Worm (Caenorhabditis elegans): Measurements from ENCODE around the gene elpc-4.

DNA sequence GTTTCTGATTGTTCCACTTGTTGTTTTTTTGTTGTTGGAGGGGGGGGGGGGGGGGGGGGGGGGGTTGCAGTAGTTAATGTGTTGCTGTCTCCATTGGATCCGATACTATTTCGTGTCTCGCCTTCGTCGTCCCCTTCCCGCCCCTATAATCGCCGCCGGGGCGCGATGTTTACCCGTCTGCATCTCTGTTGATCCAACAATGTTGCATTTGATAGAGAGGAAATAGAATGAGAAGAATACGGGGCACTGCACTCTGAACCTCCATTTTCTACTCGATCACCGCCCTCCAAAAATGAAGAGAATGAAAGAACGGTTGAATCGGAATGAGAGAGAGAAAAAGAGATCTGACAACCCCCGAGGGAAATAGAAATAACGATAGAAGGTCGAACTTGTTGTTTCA lies 51.0 kb downstream of the elpc-4 start:
- TF ChIP-seq hmg-4 (GFP tag; optimal IDR thresholded peaks at IDR 0.05), result no peak
- no peak for TF ChIP-seq ama-1 (optimal IDR thresholded peaks at IDR 0.05)
- no peak for TF ChIP-seq sea-1 (GFP tag; conservative IDR thresholded peaks at IDR 0.05)
- TF ChIP-seq scrt-1 (GFP tag; IDR thresholded peaks at IDR 0.05), result no peak
